Worm (Caenorhabditis elegans) whole organism, L3 larva: ENCODE results near the gene C13C4.8.

Experiments used
- R02D3.7 ChIP-seq: fragments of 150-350 bp; optimal IDR thresholded peaks from 2 replicates; lab custom pipeline; 2014; ENCODE audit warnings: missing biosample characterization, missing genetic modification characterization
- ZK546.5 ChIP-seq: sonication (generic microtip); optimal IDR thresholded peaks from 2 replicates; lab custom pipeline; 2017; ENCODE audit warnings: missing biosample characterization, missing genetic modification characterization
- aly-2 ChIP-seq: fragments of 150-350 bp; optimal IDR thresholded peaks from 2 replicates; lab custom pipeline; 2014; ENCODE audit warnings: missing biosample characterization, missing genetic modification characterization
- ceh-16 ChIP-seq: sonication (generic microtip); optimal IDR thresholded peaks from 2 replicates; lab custom pipeline; 2017; ENCODE audit warnings: missing biosample characterization, missing genetic modification characterization
- ceh-28 ChIP-seq: fragments of 150-350 bp; optimal IDR thresholded peaks from 2 replicates; lab custom pipeline; 2014; ENCODE audit warnings: missing biosample characterization, missing genetic modification reagents, missing genetic modification characterization
- ceh-9 ChIP-seq: sonication (generic microtip); optimal IDR thresholded peaks from 2 replicates; lab custom pipeline; 2018; ENCODE audit warnings: missing biosample characterization, missing genetic modification characterization
- daf-12 ChIP-seq: fragments of 150-350 bp; optimal IDR thresholded peaks from 2 replicates; lab custom pipeline; 2014; ENCODE audit warnings: missing biosample characterization, missing genetic modification reagents, missing genetic modification characterization
- egl-27 ChIP-seq: sonication (generic microtip); optimal IDR thresholded peaks from 4 replicates; lab custom pipeline; 2017; ENCODE audit warnings: missing biosample characterization, missing genetic modification reagents, missing genetic modification characterization
- egl-5 ChIP-seq: fragments of 150-350 bp; optimal IDR thresholded peaks from 2 replicates; lab custom pipeline; 2017; ENCODE audit warnings: missing biosample characterization, missing genetic modification reagents, missing genetic modification characterization, inconsistent platforms
- elt-3 ChIP-seq, 3 experiments: fragments of 150-350 bp in 1 of 3; sonication (generic microtip) in 2 of 3; optimal IDR thresholded peaks; 2 replicates in 2 of 3; 4 replicates in 1 of 3; lab custom pipeline; 2014 to 2017; ENCODE audit warnings: missing biosample characterization in 3 of 3, missing genetic modification characterization in 3 of 3
- eor-1 ChIP-seq, 2 experiments: fragments of 150-350 bp; optimal IDR thresholded peaks; 2 replicates each; lab custom pipeline; 2014 to 2018; ENCODE audit warnings: missing biosample characterization in 2 of 2, missing genetic modification characterization in 2 of 2
- fkh-10 ChIP-seq: sonication (generic microtip); optimal IDR thresholded peaks from 2 replicates; lab custom pipeline; 2017; ENCODE audit warnings: missing biosample characterization, missing genetic modification reagents, missing genetic modification characterization
- fkh-2 ChIP-seq: fragments of 150-350 bp; optimal IDR thresholded peaks from 2 replicates; lab custom pipeline; 2014; ENCODE audit warnings: missing biosample characterization, missing genetic modification reagents, missing genetic modification characterization
- fos-1 ChIP-seq: fragments of 150-350 bp; optimal IDR thresholded peaks from 2 replicates; lab custom pipeline; 2014; ENCODE audit warnings: missing biosample characterization, missing genetic modification characterization
- hmg-11 ChIP-seq: sonication (generic microtip); optimal IDR thresholded peaks from 2 replicates; lab custom pipeline; 2016; ENCODE audit warnings: missing genetic modification characterization, missing compliant biosample characterization
- lin-15B ChIP-seq: fragments of 150-350 bp; optimal IDR thresholded peaks from 2 replicates; lab custom pipeline; 2014; ENCODE audit warnings: missing biosample characterization, missing genetic modification characterization
- lin-39 ChIP-seq: fragments of 150-350 bp; optimal IDR thresholded peaks from 2 replicates; lab custom pipeline; 2018; ENCODE audit warnings: missing biosample characterization, missing genetic modification reagents, missing genetic modification characterization
- mdl-1 ChIP-seq: fragments of 150-350 bp; optimal IDR thresholded peaks from 2 replicates; lab custom pipeline; 2014; ENCODE audit warnings: missing biosample characterization, missing genetic modification characterization
- nfya-1 ChIP-seq: sonication (generic microtip); optimal IDR thresholded peaks from 2 replicates; lab custom pipeline; 2017; ENCODE audit warnings: missing genetic modification characterization, mild to moderate bottlenecking, missing compliant biosample characterization, antibody characterized with exemption, moderate library complexity; ENCODE audit not compliant: insufficient read depth
- nhr-11 ChIP-seq: fragments of 150-350 bp; optimal IDR thresholded peaks from 2 replicates; lab custom pipeline; 2014; ENCODE audit warnings: missing biosample characterization, missing genetic modification characterization
- nhr-12 ChIP-seq: fragments of 150-350 bp; optimal IDR thresholded peaks from 2 replicates; lab custom pipeline; 2014; ENCODE audit warnings: missing biosample characterization, missing genetic modification characterization
- nhr-23 ChIP-seq: fragments of 150-350 bp; optimal IDR thresholded peaks from 2 replicates; lab custom pipeline; 2014; ENCODE audit warnings: missing biosample characterization, missing genetic modification reagents, missing genetic modification characterization
- nhr-237 ChIP-seq: fragments of 150-350 bp; optimal IDR thresholded peaks from 2 replicates; lab custom pipeline; 2014; ENCODE audit warnings: missing biosample characterization, missing genetic modification characterization
- nhr-25 ChIP-seq: sonication (generic microtip); optimal IDR thresholded peaks from 2 replicates; lab custom pipeline; 2017; ENCODE audit warnings: missing biosample characterization, missing genetic modification characterization
- nhr-28 ChIP-seq: fragments of 150-350 bp; optimal IDR thresholded peaks from 2 replicates; lab custom pipeline; 2014; ENCODE audit warnings: missing biosample characterization, missing genetic modification characterization
- nhr-43 ChIP-seq: sonication (generic microtip); optimal IDR thresholded peaks from 2 replicates; lab custom pipeline; 2016; ENCODE audit warnings: mild to moderate bottlenecking, missing genetic modification characterization, missing compliant biosample characterization; ENCODE audit not compliant: poor library complexity, severe bottlenecking
- nhr-67 ChIP-seq: fragments of 150-350 bp; optimal IDR thresholded peaks from 2 replicates; lab custom pipeline; 2014; ENCODE audit warnings: missing biosample characterization, missing genetic modification characterization
- nhr-77 ChIP-seq: fragments of 150-350 bp; optimal IDR thresholded peaks from 2 replicates; lab custom pipeline; 2014; ENCODE audit warnings: missing biosample characterization, missing genetic modification characterization
- pha-4 ChIP-seq: fragments of 150-350 bp; optimal IDR thresholded peaks from 2 replicates; lab custom pipeline; 2014; ENCODE audit warnings: missing biosample characterization, missing genetic modification reagents, missing genetic modification characterization
- sea-2 ChIP-seq: fragments of 150-350 bp; sonication (generic microtip); optimal IDR thresholded peaks from 4 replicates; lab custom pipeline; 2014; ENCODE audit warnings: missing biosample characterization, missing genetic modification reagents, missing genetic modification characterization
- skn-1 ChIP-seq: fragments of 150-350 bp; optimal IDR thresholded peaks from 2 replicates; lab custom pipeline; 2014; ENCODE audit warnings: missing biosample characterization, missing genetic modification characterization
- snpc-4 ChIP-seq: fragments of 150-350 bp; optimal IDR thresholded peaks from 2 replicates; lab custom pipeline; 2014; ENCODE audit warnings: missing biosample characterization, missing genetic modification characterization
- tbx-2 ChIP-seq: sonication (generic microtip); optimal IDR thresholded peaks from 2 replicates; lab custom pipeline; 2016; ENCODE audit warnings: mild to moderate bottlenecking, missing genetic modification characterization, missing compliant biosample characterization
- unc-62 ChIP-seq: fragments of 150-350 bp; sonication (generic microtip); optimal IDR thresholded peaks from 4 replicates; lab custom pipeline; 2014; ENCODE audit warnings: missing biosample characterization, missing genetic modification reagents, missing genetic modification characterization
- zag-1 ChIP-seq: fragments of 150-350 bp; optimal IDR thresholded peaks from 2 replicates; lab custom pipeline; 2014; ENCODE audit warnings: missing biosample characterization, missing genetic modification characterization
- ztf-11 ChIP-seq: fragments of 150-350 bp; optimal IDR thresholded peaks from 2 replicates; lab custom pipeline; 2014; ENCODE audit warnings: missing biosample characterization, missing genetic modification characterization
- ztf-4 ChIP-seq: fragments of 150-350 bp; optimal IDR thresholded peaks from 2 replicates; lab custom pipeline; 2014; ENCODE audit warnings: missing biosample characterization, missing genetic modification characterization

C13C4.8 gene

DNA sequence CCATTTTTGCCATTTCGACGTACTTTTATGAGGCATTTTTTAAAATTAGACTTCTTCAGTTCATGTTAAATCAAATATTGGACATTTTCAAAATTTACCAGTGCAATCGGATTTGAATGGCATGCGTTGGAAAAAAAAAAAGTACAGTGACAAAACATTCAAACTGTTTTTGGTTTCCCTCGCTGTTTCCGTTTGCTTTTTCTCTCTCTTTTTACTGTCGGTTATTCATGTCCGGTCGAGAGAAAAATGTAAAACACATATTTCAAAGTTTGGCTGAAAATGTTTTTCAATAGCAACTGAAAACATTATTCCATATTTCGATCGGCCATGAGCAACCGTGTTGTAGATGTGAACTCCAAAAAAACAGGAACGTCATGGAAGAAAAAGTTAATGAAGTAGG is 22.8 kb downstream of the C13C4.8 start, which contains the start of gene C27A7.3:
TSS of gene C27A7.3 (plus strand) at position 301 of the 400 bp plus-strand sequence.
- TF ChIP-seq fos-1 (no peak), nhr-28 (tag; lab: Kevin White, UChicago) (no peak), mdl-1 (tag; lab: Kevin White, UChicago) (no peak), nfya-1 (tag; lab: Kevin White, UChicago) (no peak), ZK546.5 (tag; lab: Kevin White, UChicago) (no peak), nhr-67 (tag; lab: Kevin White, UChicago) (no peak), zag-1 (tag; lab: Kevin White, UChicago) (no peak), egl-5 (tag; lab: Kevin White, UChicago) (no peak), sea-2 (no peak), nhr-23 (tag; lab: Kevin White, UChicago) (no peak), fkh-2 (tag; lab: Kevin White, UChicago) (no peak), ceh-16 (tag; lab: Kevin White, UChicago) (no peak), R02D3.7 (no peak), nhr-11 (no peak)

- TF ChIP-seq eor-1 (tag; optimal IDR thresholded peaks at IDR 0.05; lab: Kevin White, UChicago), result no peak
- no peak for TF ChIP-seq ceh-28
- TF ChIP-seq unc-62 (GFP tag; lab: Kevin White, UChicago), result no peak
- TF ChIP-seq daf-12 (tag; lab: Kevin White, UChicago), result no peak
- TF ChIP-seq sea-2, result no peak
- TF ChIP-seq skn-1 (tag; lab: Kevin White, UChicago), result no peak
- no peak for TF ChIP-seq hmg-11 (tag; lab: Kevin White, UChicago)
- TF ChIP-seq ceh-9 (tag; lab: Kevin White, UChicago), result no peak
- TF ChIP-seq fkh-2 (tag; lab: Kevin White, UChicago), result no peak
- TF ChIP-seq elt-3 (tag; optimal IDR thresholded peaks at IDR 0.05; lab: Kevin White, UChicago), result no peak
- no peak for TF ChIP-seq nhr-237
- no peak for TF ChIP-seq tbx-2 (tag; lab: Kevin White, UChicago)
- no peak for TF ChIP-seq ztf-11 (tag; lab: Kevin White, UChicago)
These were observed 32.8 kb downstream of the C13C4.8 start, which contains the start of gene che-11 for ce11 chrV:12150607-12151006. TSS of gene che-11 (minus strand) at chrV:12150707.

- TF ChIP-seq unc-62 (GFP tag; lab: Kevin White, UChicago) (no peak), nhr-25 (tag; lab: Kevin White, UChicago) (no peak), zag-1 (tag; lab: Kevin White, UChicago) (no peak), lin-39 (no peak), eor-1 (tag; optimal IDR thresholded peaks at IDR 0.05; lab: Kevin White, UChicago) (no peak), nhr-77 (tag; lab: Kevin White, UChicago) (no peak), snpc-4 (tag; lab: Kevin White, UChicago) (no peak)
- TF ChIP-seq, all 47 proteins: peak for 0
These were observed 35.1 kb downstream of the C13C4.8 start, which contains the start of gene C27A7.8 for ce11 chrV:12152857-12153256. TSS of gene C27A7.8 (plus strand) at chrV:12153157.

- TF ChIP-seq nhr-11 (no peak), nfya-1 (tag; lab: Kevin White, UChicago) (no peak), pha-4 (tag; lab: Kevin White, UChicago) (no peak), aly-2 (tag; lab: Kevin White, UChicago) (no peak), unc-62 (GFP tag; lab: Kevin White, UChicago) (no peak), fkh-10 (GFP tag; lab: Kevin White, UChicago) (no peak), mdl-1 (tag; lab: Kevin White, UChicago) (no peak), daf-12 (tag; lab: Kevin White, UChicago) (no peak), ceh-28 (no peak), egl-27 (tag; lab: Kevin White, UChicago) (no peak), ztf-4 (tag; lab: Kevin White, UChicago) (no peak)
- TF ChIP-seq, all 47 proteins: peak for 0
These were observed 36.0 kb downstream of the C13C4.8 start for ce11 chrV:12153784-12154183.

ce11 chrV:12154554-12154953 is 36.8 kb downstream of the C13C4.8 start, which contains the start of gene C27A7.9:
TSS of gene C27A7.9 (minus strand) at chrV:12154654.
- no peak for TF ChIP-seq nhr-23 (tag; lab: Kevin White, UChicago)
- no peak for TF ChIP-seq tbx-2 (tag; lab: Kevin White, UChicago)
- no peak for TF ChIP-seq lin-15B (tag; lab: Kevin White, UChicago)
- no peak for TF ChIP-seq nhr-43 (tag; lab: Kevin White, UChicago)
- TF ChIP-seq nhr-12, result no peak
